Fruit fly (Drosophila melanogaster): ENCODE measurements around the gene CG9692.

The CG9692 gene

DNA sequence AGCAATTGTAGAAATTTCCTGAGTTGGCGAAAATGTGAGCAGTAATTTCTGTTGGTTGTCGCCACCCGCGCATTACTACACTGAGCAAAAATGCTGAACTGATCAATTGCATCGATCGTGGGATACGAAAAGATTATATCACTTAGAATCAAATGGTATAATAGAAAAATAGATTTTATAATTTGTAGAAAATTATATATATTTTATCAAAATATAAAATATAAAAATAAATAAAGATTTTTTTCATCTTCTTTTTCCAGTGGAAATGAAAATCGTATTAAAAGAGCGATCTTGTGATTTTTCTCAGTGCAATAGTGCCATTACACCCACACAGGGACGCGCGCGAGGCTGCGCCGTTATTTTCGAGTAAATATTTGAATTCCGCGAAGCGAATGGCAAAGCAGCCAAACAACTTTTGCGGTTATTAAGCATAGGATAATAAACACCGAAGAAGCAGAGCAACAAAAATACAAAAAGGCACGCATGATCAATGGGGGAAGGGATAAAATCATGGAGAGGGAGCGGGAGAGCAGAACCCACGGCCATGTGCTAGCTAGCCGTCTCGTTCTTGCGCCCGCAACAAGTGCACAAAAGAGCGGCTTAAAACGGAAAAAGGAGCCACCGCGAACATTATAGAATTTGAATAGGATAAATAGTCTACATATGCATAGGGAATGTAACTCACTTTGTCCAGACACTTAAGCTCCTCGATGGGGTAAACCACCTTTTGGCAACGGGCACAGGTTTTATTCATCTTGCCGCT is 5.7 kb downstream of the CG9692 start (continued):
- peak; percentile 3 for TF ChIP-seq lilli (GFP tag; optimal IDR thresholded peaks at IDR 0.05)
- TF ChIP-seq slbo (GFP tag; IDR thresholded peaks at IDR 0.05) = peak; percentile 51
- no peak for TF ChIP-seq Mad (GFP tag; optimal IDR thresholded peaks at IDR 0.05)
- peak; percentile 75 for TF ChIP-seq CG9727 (GFP tag; optimal IDR thresholded peaks at IDR 0.05)
- TF ChIP-seq onecut (GFP tag; IDR thresholded peaks at IDR 0.05) = no peak
- TF ChIP-seq CG1024 (GFP tag; IDR thresholded peaks at IDR 0.05) = no peak
- TF ChIP-seq dmrt11E (tag; optimal IDR thresholded peaks at IDR 0.05) = peak; percentile 42
- no peak for TF ChIP-seq ham (GFP tag; IDR thresholded peaks at IDR 0.05)
- TF ChIP-seq ftz-f1 (GFP tag; optimal IDR thresholded peaks at IDR 0.05) = no peak
- TF ChIP-seq sens (GFP tag) = peak; percentile 65
- no peak for TF ChIP-seq CG12071 (GFP tag; optimal IDR thresholded peaks at IDR 0.05)
- no peak for TF ChIP-seq CG31388 (GFP tag; optimal IDR thresholded peaks at IDR 0.05)
- TF ChIP-seq CG6791 (GFP tag; IDR thresholded peaks at IDR 0.05; ENCODE audit: partially characterized antibody) = no peak
- no peak for TF ChIP-seq CG6175 (GFP tag; IDR thresholded peaks at IDR 0.05)
- no peak for TF ChIP-seq bbx (GFP tag; IDR thresholded peaks at IDR 0.05; ENCODE audit: partially characterized antibody)
- TF ChIP-seq Asciz (GFP tag; optimal IDR thresholded peaks at IDR 0.05) = peak; percentile 6
- no peak for TF ChIP-seq Doc2 (GFP tag; IDR thresholded peaks at IDR 0.05)
- TF ChIP-seq bowl (GFP tag; IDR thresholded peaks at IDR 0.05) = no peak
- TF ChIP-seq fd64A (GFP tag; optimal IDR thresholded peaks at IDR 0.05) = no peak
- no peak for TF ChIP-seq Hr39 (optimal IDR thresholded peaks at IDR 0.05)
- TF ChIP-seq Doc3 (GFP tag; IDR thresholded peaks at IDR 0.05; ENCODE audit: partially characterized antibody) = no peak
- no peak for TF ChIP-seq corto (GFP tag; optimal IDR thresholded peaks at IDR 0.05)
- peak; percentile 78; the same call in 1 of the 3 replicates for TF ChIP-seq CG11456 (GFP tag; IDR thresholded peaks at IDR 0.05)
- no peak for TF ChIP-seq Sox100B (GFP tag; optimal IDR thresholded peaks at IDR 0.05)
- TF ChIP-seq CG30403 (GFP tag; optimal IDR thresholded peaks at IDR 0.05) = peak; percentile 42
- TF ChIP-seq Lhr (GFP tag; optimal IDR thresholded peaks at IDR 0.05) = no peak
- TF ChIP-seq CG4404 (GFP tag; IDR thresholded peaks at IDR 0.05) = peak; percentile 43; the same call in 1 of the 2 replicates
- TF ChIP-seq CG1529 (GFP tag; optimal IDR thresholded peaks at IDR 0.05) = no peak
- no peak for TF ChIP-seq ash1 (GFP tag; optimal IDR thresholded peaks at IDR 0.05)
- TF ChIP-seq CG1603 (tag; optimal IDR thresholded peaks at IDR 0.05) = no peak
- TF ChIP-seq Dll (GFP tag; IDR thresholded peaks at IDR 0.05; ENCODE audit: partially characterized antibody) = no peak
- no peak for TF ChIP-seq Myb (GFP tag; optimal IDR thresholded peaks at IDR 0.05)
- no peak for TF ChIP-seq Sry-δ (GFP tag; optimal IDR thresholded peaks at IDR 0.05)
- TF ChIP-seq CG33557 (GFP tag; optimal IDR thresholded peaks at IDR 0.05) = no peak
- no peak for TF ChIP-seq en (GFP tag; optimal IDR thresholded peaks at IDR 0.05)
- 0 out of 3 replicates have a peak, but pooled peaks have one; percentile 38 for TF ChIP-seq ci (GFP tag; IDR thresholded peaks at IDR 0.05)
- TF ChIP-seq CG14965 (GFP tag; optimal IDR thresholded peaks at IDR 0.05; ENCODE audit: borderline replicate concordance) = no peak
- TF ChIP-seq CG1792 (GFP tag; optimal IDR thresholded peaks at IDR 0.05) = no peak
- peak; percentile 19 for TF ChIP-seq D19A (tag; optimal IDR thresholded peaks at IDR 0.05)
- TF ChIP-seq Pdp1 (GFP tag; optimal IDR thresholded peaks at IDR 0.05) = peak in 1 of 2 experiments; percentile 2
- TF ChIP-seq dm (GFP tag; optimal IDR thresholded peaks at IDR 0.05) = peak; percentile 48
- no peak for TF ChIP-seq sim (GFP tag; IDR thresholded peaks at IDR 0.05)
- no peak for TF ChIP-seq Fer2 (tag; optimal IDR thresholded peaks at IDR 0.05)
- TF ChIP-seq CG13775 (GFP tag; optimal IDR thresholded peaks at IDR 0.05) = peak; percentile 28
- TF ChIP-seq CG34376 (GFP tag; optimal IDR thresholded peaks at IDR 0.05) = no peak
- 0 out of 3 replicates have a peak, but pooled peaks have one; percentile 10 for TF ChIP-seq CG34422 (GFP tag; IDR thresholded peaks at IDR 0.05)
- TF ChIP-seq CG11093 (GFP tag; IDR thresholded peaks at IDR 0.05) = no peak
- peak; percentile 32 for TF ChIP-seq CoRest (tag; optimal IDR thresholded peaks at IDR 0.05)
- TF ChIP-seq nmo (GFP tag; optimal IDR thresholded peaks at IDR 0.05) = peak; percentile 71
- TF ChIP-seq Blimp-1 (GFP tag; optimal IDR thresholded peaks at IDR 0.05) = peak; percentile 48

All from whole organism, embryonic.